Fruit fly (Drosophila melanogaster) whole organism, pupa: ENCODE measurements around the gene CG15021.
A peak's percentile ranks its signal among the peaks of the same experiment; 100 is the strongest.

Source experiments
- CG10348 ChIP-seq: fragments of 200-800 bp; sonication (Bioruptor generic); IDR thresholded peaks from 2 replicates; pipeline ENCODE4 v1.3.6; 2022; ENCODE audit warnings: missing biosample characterization, missing genetic modification characterization
- CG12605 ChIP-seq: fragments of 200-800 bp; sonication (Bioruptor generic); IDR thresholded peaks from 2 replicates; pipeline ENCODE4 v1.3.6; 2022; ENCODE audit warnings: missing biosample characterization, missing genetic modification characterization
- CG13204 ChIP-seq: fragments of 200-800 bp; sonication (Bioruptor generic); optimal IDR thresholded peaks from 2 replicates; lab custom pipeline; 2018; ENCODE audit warnings: missing biosample characterization, mild to moderate bottlenecking, missing genetic modification characterization, moderate library complexity
- CG14655 ChIP-seq: fragments of 200-800 bp; sonication (Bioruptor generic); optimal IDR thresholded peaks from 3 replicates; lab custom pipeline; 2017; ENCODE audit warnings: mild to moderate bottlenecking, missing biosample characterization, missing genetic modification reagents, missing genetic modification characterization
- CG15710 ChIP-seq: fragments of 200-800 bp; sonication (Bioruptor generic); optimal IDR thresholded peaks from 2 replicates; lab custom pipeline; 2018; ENCODE audit warnings: missing biosample characterization, mild to moderate bottlenecking, missing genetic modification characterization, moderate library complexity
- CG17806 ChIP-seq: fragments of 200-800 bp; sonication (Bioruptor generic); optimal IDR thresholded peaks from 2 replicates; lab custom pipeline; 2018; ENCODE audit warnings: missing biosample characterization, mild to moderate bottlenecking, missing genetic modification characterization, moderate library complexity
- CG32121 ChIP-seq: fragments of 200-800 bp; sonication (Bioruptor generic); IDR thresholded peaks from 2 replicates; pipeline ENCODE4 v1.3.6; 2022; ENCODE audit warnings: missing biosample characterization, missing genetic modification characterization
- CG34367 ChIP-seq: fragments of 200-800 bp; sonication (Bioruptor generic); optimal IDR thresholded peaks from 2 replicates; lab custom pipeline; 2018; ENCODE audit warnings: missing biosample characterization, mild to moderate bottlenecking, missing genetic modification characterization
- CG4496 ChIP-seq: fragments of 200-800 bp; sonication (Bioruptor generic); IDR thresholded peaks from 3 replicates; pipeline ENCODE4 v1.3.6; 2022; ENCODE audit warnings: missing biosample characterization, missing genetic modification characterization
- CG8159 ChIP-seq: fragments of 200-800 bp; sonication (Bioruptor generic); optimal IDR thresholded peaks from 3 replicates; lab custom pipeline; 2018; ENCODE audit warnings: missing biosample characterization, mild to moderate bottlenecking, missing genetic modification characterization, moderate library complexity
- CG8301 ChIP-seq: fragments of 200-800 bp; sonication (Bioruptor generic); optimal IDR thresholded peaks from 2 replicates; lab custom pipeline; 2018; ENCODE audit warnings: missing biosample characterization, mild to moderate bottlenecking, missing genetic modification characterization
- CG9948 ChIP-seq: fragments of 200-800 bp; sonication (Bioruptor generic); optimal IDR thresholded peaks from 2 replicates; lab custom pipeline; 2018; ENCODE audit warnings: missing biosample characterization, mild to moderate bottlenecking, missing genetic modification characterization, moderate library complexity
- D1 ChIP-seq: fragments of 200-800 bp; sonication (Bioruptor generic); optimal IDR thresholded peaks from 2 replicates; lab custom pipeline; 2018; ENCODE audit warnings: missing biosample characterization, mild to moderate bottlenecking, missing genetic modification characterization, moderate library complexity
- EcR ChIP-seq: fragments of 200-800 bp; sonication (Bioruptor generic); optimal IDR thresholded peaks from 3 replicates; lab custom pipeline; 2019; ENCODE audit warnings: missing biosample characterization, missing genetic modification characterization, mild to moderate bottlenecking, moderate library complexity, missing genetic modification reagents
- Ets98B ChIP-seq: fragments of 200-800 bp; sonication (Bioruptor generic); IDR thresholded peaks from 2 replicates; pipeline ENCODE4 v1.3.6; 2022; ENCODE audit warnings: missing biosample characterization, missing genetic modification characterization
- Pif1A ChIP-seq: fragments of 200-800 bp; sonication (Bioruptor generic); optimal IDR thresholded peaks from 3 replicates; lab custom pipeline; 2016; ENCODE audit warnings: missing biosample characterization, missing genetic modification characterization
- Pif1B ChIP-seq: fragments of 200-800 bp; sonication (Bioruptor generic); optimal IDR thresholded peaks from 3 replicates; lab custom pipeline; 2016; ENCODE audit warnings: missing biosample characterization, missing genetic modification characterization
- Snoo ChIP-seq: fragments of 200-800 bp; sonication (Bioruptor generic); optimal IDR thresholded peaks from 3 replicates; lab custom pipeline; 2017; ENCODE audit warnings: missing biosample characterization, mild to moderate bottlenecking, missing genetic modification characterization, inconsistent platforms
- fd96Ca ChIP-seq: fragments of 200-800 bp; sonication (Bioruptor generic); IDR thresholded peaks from 3 replicates; pipeline ENCODE4 v1.3.6; 2022; ENCODE audit warnings: missing biosample characterization, missing genetic modification characterization
- gl ChIP-seq: fragments of 200-800 bp; sonication (Bioruptor generic); optimal IDR thresholded peaks from 2 replicates; lab custom pipeline; 2018; ENCODE audit warnings: missing biosample characterization, mild to moderate bottlenecking, missing genetic modification characterization
- rn ChIP-seq: fragments of 200-800 bp; sonication (Bioruptor generic); IDR thresholded peaks from 2 replicates; pipeline ENCODE4 v1.3.6; 2022; ENCODE audit warnings: missing biosample characterization, missing genetic modification characterization

The CG15021 gene

dm6 chr3L:4445824-4446223 lies 9.3 kb downstream of the CG15021 start:
- no peak for TF ChIP-seq CG13204 (GFP tag; lab: Kevin White, UChicago)

dm6 chr3L:4446273-4446672 lies 9.8 kb downstream of the CG15021 start, which contains the start of gene CG12607:
Gene CG12607, plus strand, starts transcription at chr3L:4446573.
- no peak for TF ChIP-seq CG15710
- no peak for TF ChIP-seq CG9948 (tag; lab: Kevin White, UChicago)
- TF ChIP-seq CG17806 = no peak
- TF ChIP-seq CG13204 (GFP tag; lab: Kevin White, UChicago) = no peak
- no peak for TF ChIP-seq CG32121 (GFP tag; lab: Robert Waterston, UW)
- TF ChIP-seq Pif1A (GFP tag; lab: Kevin White, UChicago) = no peak
- TF ChIP-seq CG10348 (GFP tag; lab: Robert Waterston, UW) = no peak
- no peak for TF ChIP-seq rn (GFP tag; lab: Robert Waterston, UW)
- no peak for TF ChIP-seq gl (tag; lab: Kevin White, UChicago)
- TF ChIP-seq fd96Ca (GFP tag; lab: Robert Waterston, UW) = no peak
- no peak for TF ChIP-seq Ets98B (GFP tag; lab: Robert Waterston, UW)
- TF ChIP-seq CG14655 = no peak

dm6 chr3L:4447229-4447628 lies 10.7 kb downstream of the CG15021 start:
- TF ChIP-seq CG8159 (tag; lab: Kevin White, UChicago) (no peak), CG13204 (GFP tag; lab: Kevin White, UChicago) (no peak), CG17806 (no peak), CG8301 (no peak), CG9948 (tag; lab: Kevin White, UChicago) (no peak), Ets98B (GFP tag; lab: Robert Waterston, UW) (no peak), Pif1A (GFP tag; lab: Kevin White, UChicago) (no peak), fd96Ca (GFP tag; lab: Robert Waterston, UW) (no peak), rn (GFP tag; lab: Robert Waterston, UW) (no peak), gl (tag; lab: Kevin White, UChicago) (no peak)

dm6 chr3L:4458063-4458462 lies 21.5 kb downstream of the CG15021 start, which contains the start of gene CG11345:
Gene CG11345, minus strand, starts transcription at chr3L:4458163.
- TF ChIP-seq rn (GFP tag; lab: Robert Waterston, UW) = no peak
- no peak for TF ChIP-seq CG8159 (tag; lab: Kevin White, UChicago)
- TF ChIP-seq CG4496 (GFP tag; lab: Robert Waterston, UW) = no peak
- no peak for TF ChIP-seq CG14655
- no peak for TF ChIP-seq CG10348 (GFP tag; lab: Robert Waterston, UW)
- TF ChIP-seq Ets98B (GFP tag; lab: Robert Waterston, UW) = no peak
- no peak for TF ChIP-seq EcR
- no peak for TF ChIP-seq CG17806
- TF ChIP-seq D1 = no peak
- no peak for TF ChIP-seq Snoo (tag; lab: Kevin White, UChicago)
- no peak for TF ChIP-seq CG9948 (tag; lab: Kevin White, UChicago)
- TF ChIP-seq CG32121 (GFP tag; lab: Robert Waterston, UW) = no peak
- no peak for TF ChIP-seq CG13204 (GFP tag; lab: Kevin White, UChicago)
- no peak for TF ChIP-seq CG15710
- TF ChIP-seq Pif1B (GFP tag; lab: Kevin White, UChicago) = no peak
- TF ChIP-seq, all 21 proteins: peak for 0

dm6 chr3L:4460307-4461088 lies 24.0 kb downstream of the CG15021 start, which contains the start of gene CG15022:
Gene CG15022, minus strand, starts transcription at chr3L:4460317.
- TF ChIP-seq CG12605 (GFP tag; lab: Robert Waterston, UW) = no peak
- TF ChIP-seq CG32121 (GFP tag; lab: Robert Waterston, UW) = no peak
- no peak for TF ChIP-seq CG8159 (tag; lab: Kevin White, UChicago)
- no peak for TF ChIP-seq CG9948 (tag; lab: Kevin White, UChicago)
- TF ChIP-seq CG14655 = no peak
- TF ChIP-seq CG8301 = no peak
- no peak for TF ChIP-seq EcR
- TF ChIP-seq CG17806 = no peak
- no peak for TF ChIP-seq D1
- no peak for TF ChIP-seq Ets98B (GFP tag; lab: Robert Waterston, UW)
- TF ChIP-seq gl (tag; lab: Kevin White, UChicago) = no peak
- no peak for TF ChIP-seq CG13204 (GFP tag; lab: Kevin White, UChicago)
- TF ChIP-seq CG15710 = no peak
- no peak for TF ChIP-seq CG34367 (tag; lab: Kevin White, UChicago)

- TF ChIP-seq CG8159 (tag; lab: Kevin White, UChicago) (no peak), CG14655 (peak; percentile 12)
Measured at dm6 chr3L:4461454-4462045, 25.0 kb downstream of the CG15021 start, which contains the start of gene CG15023. Gene CG15023, minus strand, starts transcription at chr3L:4461504.
